Worm (Caenorhabditis elegans) whole organism, L4 larva: ENCODE results near the gene ent-2.
A peak's percentile ranks its signal among the peaks of the same experiment; 100 is the strongest.

ENCODE experiments used
- F10B5.3 ChIP-seq: sonication (generic microtip); optimal IDR thresholded peaks from 2 replicates; lab custom pipeline; 2016; ENCODE audit warnings: mild to moderate bottlenecking, missing genetic modification characterization, missing compliant biosample characterization
- F26F4.8 ChIP-seq: fragments of 200-800 bp; sonication (Bioruptor generic); conservative IDR thresholded peaks from 2 replicates; pipeline ENCODE4 v1.3.6; 2022; ENCODE audit warnings: missing genetic modification characterization, missing compliant biosample characterization
- F37D6.2 ChIP-seq: sonication (generic microtip); optimal IDR thresholded peaks from 2 replicates; lab custom pipeline; 2016; ENCODE audit warnings: mild to moderate bottlenecking, missing genetic modification characterization, missing compliant biosample characterization
- F44E2.7 ChIP-seq: fragments of 200-800 bp; sonication (Bioruptor generic); IDR thresholded peaks from 2 replicates; pipeline ENCODE4 v2.1.2; 2022; ENCODE audit warnings: missing genetic modification characterization, missing compliant biosample characterization
- T26A8.4 ChIP-seq: fragments of 200-800 bp; sonication (Bioruptor generic); IDR thresholded peaks from 2 replicates; pipeline ENCODE4 v1.3.6; 2022; ENCODE audit warnings: missing genetic modification characterization, missing compliant biosample characterization
- aha-1 ChIP-seq: fragments of 150-350 bp; peaks from one replicate; lab custom pipeline; 2014; ENCODE audit warnings: missing biosample characterization, missing genetic modification characterization
- ceh-20 ChIP-seq: fragments of 200-800 bp; sonication (Bioruptor generic); IDR thresholded peaks from 2 replicates; pipeline ENCODE4 v1.3.6; 2022; ENCODE audit warnings: missing genetic modification reagents, missing genetic modification characterization, missing compliant biosample characterization
- ceh-32 ChIP-seq: sonication (generic microtip); optimal IDR thresholded peaks from 2 replicates; lab custom pipeline; 2016; ENCODE audit warnings: mild to moderate bottlenecking, missing genetic modification characterization, missing compliant biosample characterization; ENCODE audit not compliant: poor library complexity
- ctbp-1 ChIP-seq: fragments of 200-800 bp; sonication (Bioruptor generic); IDR thresholded peaks from 2 replicates; pipeline ENCODE4 v1.3.6; 2022; ENCODE audit warnings: missing genetic modification reagents, missing genetic modification characterization, missing compliant biosample characterization
- daf-12 ChIP-seq: fragments of 150-350 bp; optimal IDR thresholded peaks from 2 replicates; lab custom pipeline; 2014; ENCODE audit warnings: missing biosample characterization, missing genetic modification reagents, missing genetic modification characterization
- dmd-6 ChIP-seq: fragments of 200-800 bp; sonication (Bioruptor generic); IDR thresholded peaks from 2 replicates; pipeline ENCODE4 v1.3.6; 2022; ENCODE audit warnings: missing genetic modification reagents, missing genetic modification characterization, missing compliant biosample characterization
- dmd-9 ChIP-seq: fragments of 200-800 bp; sonication (Bioruptor generic); IDR thresholded peaks from 2 replicates; pipeline ENCODE4 v1.3.6; 2022; ENCODE audit warnings: missing genetic modification reagents, missing genetic modification characterization, missing compliant biosample characterization
- dpl-1 ChIP-seq: fragments of 150-350 bp; optimal IDR thresholded peaks from 2 replicates; lab custom pipeline; 2014; ENCODE audit warnings: missing biosample characterization, missing genetic modification reagents, missing genetic modification characterization
- duxl-1 ChIP-seq: sonication (generic microtip); optimal IDR thresholded peaks from 2 replicates; lab custom pipeline; 2016; ENCODE audit warnings: mild to moderate bottlenecking, missing genetic modification characterization, moderate library complexity, missing compliant biosample characterization; ENCODE audit not compliant: poor library complexity
- dve-1 ChIP-seq: sonication (generic microtip); optimal IDR thresholded peaks from 2 replicates; lab custom pipeline; 2017; ENCODE audit warnings: antibody characterized with exemption, mild to moderate bottlenecking, missing genetic modification characterization, missing compliant biosample characterization; ENCODE audit not compliant: insufficient read depth
- egl-43 ChIP-seq: fragments of 200-800 bp; sonication (Bioruptor generic); IDR thresholded peaks from 2 replicates; pipeline ENCODE4 v1.3.6; 2022; ENCODE audit warnings: missing genetic modification reagents, missing genetic modification characterization, missing compliant biosample characterization
- fos-1 ChIP-seq: fragments of 150-350 bp; optimal IDR thresholded peaks from 2 replicates; lab custom pipeline; 2014; ENCODE audit warnings: missing biosample characterization, missing genetic modification characterization
- hif-1 ChIP-seq, 2 experiments: sonication (generic microtip); optimal IDR thresholded peaks; 2 replicates each; lab custom pipeline; 2016 to 2017; ENCODE audit warnings: missing compliant biosample characterization in 2 of 2, missing genetic modification characterization in 2 of 2, missing genetic modification reagents in 2 of 2, missing genotype in 2 of 2, mild to moderate bottlenecking in 1 of 2
- hlh-30 ChIP-seq: sonication (generic microtip); optimal IDR thresholded peaks from 2 replicates; lab custom pipeline; 2017; ENCODE audit warnings: antibody characterized with exemption, mild to moderate bottlenecking, missing genetic modification characterization, missing compliant biosample characterization; ENCODE audit not compliant: insufficient read depth
- lin-29 ChIP-seq: fragments of 200-800 bp; sonication (Bioruptor generic); IDR thresholded peaks from 2 replicates; pipeline ENCODE4 v1.3.6; 2022; ENCODE audit warnings: missing genetic modification reagents, missing genetic modification characterization, missing compliant biosample characterization
- lin-39 ChIP-seq: fragments of 150-350 bp; optimal IDR thresholded peaks from 2 replicates; lab custom pipeline; 2014; ENCODE audit warnings: missing biosample characterization, missing genetic modification reagents, missing genetic modification characterization
- lir-3 ChIP-seq: sonication (generic microtip); optimal IDR thresholded peaks from 2 replicates; lab custom pipeline; 2016; ENCODE audit warnings: mild to moderate bottlenecking, missing genetic modification characterization, missing compliant biosample characterization
- lsy-2 ChIP-seq, 2 experiments: fragments of 150-350 bp in 1 of 2; sonication (generic microtip) in 1 of 2; optimal IDR thresholded peaks; 2 replicates each; lab custom pipeline; 2014 to 2017; ENCODE audit warnings: missing biosample characterization in 2 of 2, missing genetic modification characterization in 2 of 2
- mdl-1 ChIP-seq, 2 experiments: fragments of 150-350 bp in 1 of 2; sonication (generic microtip) in 1 of 2; optimal IDR thresholded peaks; 2 replicates each; lab custom pipeline; 2014 to 2017; ENCODE audit warnings: missing biosample characterization in 2 of 2, missing genetic modification characterization in 2 of 2
- mdt-29 ChIP-seq: fragments of 200-800 bp; sonication (Bioruptor generic); IDR thresholded peaks from 2 replicates; pipeline ENCODE4 v1.3.6; 2022; ENCODE audit warnings: missing genetic modification reagents, missing genetic modification characterization, missing compliant biosample characterization
- mep-1 ChIP-seq: fragments of 150-350 bp; sonication (generic microtip); optimal IDR thresholded peaks from 3 replicates; lab custom pipeline; 2014; ENCODE audit warnings: missing biosample characterization, missing genetic modification characterization
- mes-2 ChIP-seq: sonication (generic microtip); optimal IDR thresholded peaks from 2 replicates; lab custom pipeline; 2016; ENCODE audit warnings: missing genotype, mild to moderate bottlenecking, missing genetic modification characterization, missing compliant biosample characterization; ENCODE audit not compliant: poor library complexity, severe bottlenecking
- mxl-3 ChIP-seq: fragments of 200-800 bp; sonication (Bioruptor generic); optimal IDR thresholded peaks from 2 replicates; lab custom pipeline; 2018; ENCODE audit warnings: mild to moderate bottlenecking, missing genetic modification characterization, missing compliant biosample characterization
- nhr-10 ChIP-seq: fragments of 150-350 bp; optimal IDR thresholded peaks from 2 replicates; lab custom pipeline; 2014; ENCODE audit warnings: missing biosample characterization, missing genetic modification characterization
- nhr-11 ChIP-seq: fragments of 150-350 bp; optimal IDR thresholded peaks from 2 replicates; lab custom pipeline; 2014; ENCODE audit warnings: missing biosample characterization, missing genetic modification characterization
- nhr-28 ChIP-seq: fragments of 150-350 bp; optimal IDR thresholded peaks from 2 replicates; lab custom pipeline; 2014; ENCODE audit warnings: missing biosample characterization, missing genetic modification characterization
- nhr-41 ChIP-seq: fragments of 200-800 bp; sonication (Bioruptor generic); IDR thresholded peaks from 2 replicates; pipeline ENCODE4 v1.3.6; 2022; ENCODE audit warnings: missing genetic modification reagents, missing genetic modification characterization, missing compliant biosample characterization
- nhr-42 ChIP-seq: fragments of 200-800 bp; sonication (Bioruptor generic); IDR thresholded peaks from 2 replicates; pipeline ENCODE4 v1.3.6; 2022; ENCODE audit warnings: missing genetic modification characterization, missing compliant biosample characterization
- nhr-48 ChIP-seq: sonication (generic microtip); optimal IDR thresholded peaks from 2 replicates; lab custom pipeline; 2016; ENCODE audit warnings: mild to moderate bottlenecking, missing genetic modification characterization, missing compliant biosample characterization
- nhr-6 ChIP-seq: fragments of 150-350 bp; optimal IDR thresholded peaks from 2 replicates; lab custom pipeline; 2014; ENCODE audit warnings: missing biosample characterization, missing genetic modification characterization
- nhr-77 ChIP-seq: fragments of 150-350 bp; optimal IDR thresholded peaks from 2 replicates; lab custom pipeline; 2014; ENCODE audit warnings: missing biosample characterization, missing genetic modification characterization
- pha-4 ChIP-seq, 2 experiments: fragments of 150-350 bp in 1 of 2; fragments of 200-800 bp in 1 of 2; sonication (Bioruptor generic) in 1 of 2; IDR thresholded peaks in 1 of 2; optimal IDR thresholded peaks in 1 of 2; 2 replicates each; pipeline versions ENCODE4 v1.3.6 to Lab custom; 2014 to 2022; ENCODE audit warnings: missing genetic modification characterization in 2 of 2, missing genetic modification reagents in 2 of 2, missing biosample characterization in 1 of 2, missing compliant biosample characterization in 1 of 2
- php-3 ChIP-seq: fragments of 200-800 bp; sonication (Bioruptor generic); IDR thresholded peaks from 2 replicates; pipeline ENCODE4 v1.3.6; 2022; ENCODE audit warnings: missing genetic modification reagents, missing genetic modification characterization, missing compliant biosample characterization
- rbr-2 ChIP-seq: sonication (generic microtip); optimal IDR thresholded peaks from 2 replicates; lab custom pipeline; 2016; ENCODE audit warnings: missing genotype, missing genetic modification characterization, missing compliant biosample characterization
- set-16 ChIP-seq: fragments of 200-800 bp; sonication (Bioruptor generic); IDR thresholded peaks from 2 replicates; pipeline ENCODE4 v1.3.6; 2022; ENCODE audit warnings: missing genetic modification reagents, missing genetic modification characterization, missing compliant biosample characterization
- snpc-4 ChIP-seq: fragments of 150-350 bp; optimal IDR thresholded peaks from 2 replicates; lab custom pipeline; 2014; ENCODE audit warnings: missing biosample characterization, missing genetic modification characterization
- spr-3 ChIP-seq: fragments of 200-800 bp; sonication (Bioruptor generic); optimal IDR thresholded peaks from 2 replicates; lab custom pipeline; 2018; ENCODE audit warnings: mild to moderate bottlenecking, missing genetic modification characterization, missing compliant biosample characterization
- tra-1 ChIP-seq: fragments of 200-800 bp; sonication (Bioruptor generic); IDR thresholded peaks from 2 replicates; pipeline ENCODE4 v1.3.6; 2022; ENCODE audit warnings: missing genetic modification reagents, missing genetic modification characterization, missing compliant biosample characterization
- unc-130 ChIP-seq: sonication (generic microtip); optimal IDR thresholded peaks from 2 replicates; lab custom pipeline; 2016; ENCODE audit warnings: missing genetic modification reagents, missing genetic modification characterization, missing compliant biosample characterization
- ztf-11 ChIP-seq: fragments of 150-350 bp; optimal IDR thresholded peaks from 2 replicates; lab custom pipeline; 2014; ENCODE audit warnings: missing biosample characterization, missing genetic modification characterization

ent-2 gene

ce11 chrX:15566640-15567039 is 34.2 kb upstream of the ent-2 start (continued):
- no peak for TF ChIP-seq ztf-11 (tag; lab: Kevin White, UChicago)
- no peak for TF ChIP-seq F44E2.7 (GFP tag; lab: Robert Waterston, UW)
- TF ChIP-seq snpc-4 (tag; lab: Kevin White, UChicago): no peak
- TF ChIP-seq nhr-11 (tag; lab: Kevin White, UChicago): no peak
- TF ChIP-seq mep-1 (tag; lab: Kevin White, UChicago): peak; percentile 8
- TF ChIP-seq lin-39 (tag; lab: Kevin White, UChicago): no peak

DNA sequence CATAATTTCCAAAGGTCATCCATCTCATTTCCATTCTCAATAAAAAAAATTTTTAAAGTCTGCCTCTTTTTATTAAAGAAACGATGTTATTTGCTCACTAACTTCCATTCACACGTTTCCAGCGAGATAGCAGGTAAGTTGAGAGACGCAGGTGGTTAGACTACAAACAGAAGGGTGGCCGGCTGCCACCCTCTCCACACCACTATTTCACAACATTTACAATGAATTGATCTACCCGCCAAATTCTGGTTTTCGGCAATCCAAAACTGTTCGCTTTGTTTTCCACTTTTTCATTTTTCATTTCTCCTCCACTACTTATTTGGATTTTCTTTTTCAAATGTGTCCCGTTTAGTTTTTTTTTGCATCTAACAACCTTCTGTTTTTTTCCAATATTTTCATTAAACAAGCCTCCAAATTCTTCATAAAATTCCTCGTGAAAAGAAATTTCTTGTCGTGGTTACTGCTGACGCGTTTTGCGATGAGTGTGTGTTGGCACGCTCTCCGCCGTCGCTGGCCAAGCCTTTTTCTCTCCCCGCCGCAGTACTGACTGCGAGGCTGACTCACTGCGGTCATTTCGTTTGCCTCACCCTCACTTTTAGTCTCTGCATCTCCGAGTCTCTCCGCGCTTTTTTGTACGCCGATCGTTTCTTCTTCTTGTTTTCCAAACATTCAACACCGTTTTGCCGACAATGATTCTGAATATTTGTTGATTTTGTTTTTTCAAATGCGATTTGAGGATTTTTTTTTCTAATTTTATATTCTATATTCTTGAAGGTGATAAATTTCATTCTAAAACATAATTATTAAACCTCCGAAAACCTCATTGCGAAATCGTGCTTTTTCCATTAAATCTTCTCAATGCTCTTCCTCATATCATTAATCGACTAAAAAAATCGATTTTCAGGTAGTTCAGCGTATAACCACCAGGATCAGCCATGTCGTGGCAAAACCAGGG is 32.6 kb upstream of the ent-2 start, which contains the start of gene dyn-1:
Gene dyn-1 (plus strand): TSS at position 905 of the 955 bp plus-strand sequence.
- TF ChIP-seq nhr-41 (0 out of 2 replicates have a peak, but pooled peaks have one; percentile 10), unc-130 (GFP tag; lab: Kevin White, UChicago) (no peak), nhr-42 (0 out of 2 replicates have a peak, but pooled peaks have one; percentile 35), F37D6.2 (tag; lab: Kevin White, UChicago) (no peak), rbr-2 (tag; lab: Kevin White, UChicago) (peak; percentile 76), dpl-1 (peak; percentile 58), lsy-2 (tag; optimal IDR thresholded peaks at IDR 0.05; lab: Kevin White, UChicago) (peak in 1 of 2 experiments; percentile 69), nhr-77 (tag; lab: Kevin White, UChicago) (peak; percentile 81), set-16 (GFP tag; lab: Robert Waterston, UW) (peak; percentile 64), dmd-6 (GFP tag; lab: Robert Waterston, UW) (peak; percentile 64), ctbp-1 (GFP tag; lab: Robert Waterston, UW) (0 out of 2 replicates have a peak, but pooled peaks have one; percentile 21), ceh-32 (tag; lab: Kevin White, UChicago) (no peak), nhr-6 (tag; lab: Kevin White, UChicago) (no peak), daf-12 (no peak), lir-3 (tag; lab: Kevin White, UChicago) (peak; percentile 43), dve-1 (tag; lab: Kevin White, UChicago) (peak; percentile 82), hif-1 (tag; optimal IDR thresholded peaks at IDR 0.05; lab: Kevin White, UChicago) (peak in 1 of 2 experiments; percentile 48), spr-3 (GFP tag; lab: Kevin White, UChicago) (no peak), pha-4 (GFP tag; IDR thresholded peaks at IDR 0.05; lab: Robert Waterston, UW) (0 out of 2 replicates have a peak, but pooled peaks have one; percentile 45), pha-4 (tag; optimal IDR thresholded peaks at IDR 0.05; lab: Kevin White, UChicago) (no peak), aha-1 (tag; lab: Kevin White, UChicago) (peak; percentile 52), tra-1 (GFP tag; lab: Robert Waterston, UW) (no peak), nhr-10 (no peak), nhr-28 (tag; lab: Kevin White, UChicago) (peak; percentile 71), ceh-20 (GFP tag; lab: Robert Waterston, UW) (0 out of 2 replicates have a peak, but pooled peaks have one; percentile 52), mes-2 (tag; lab: Kevin White, UChicago) (peak; percentile 68), mxl-3 (GFP tag; lab: Kevin White, UChicago) (peak; percentile 85), lin-29 (0 out of 2 replicates have a peak, but pooled peaks have one; percentile 18), duxl-1 (tag; lab: Kevin White, UChicago) (peak; percentile 13), hlh-30 (tag; lab: Kevin White, UChicago) (peak; percentile 69), mdt-29 (no peak), mdl-1 (tag; optimal IDR thresholded peaks at IDR 0.05; lab: Kevin White, UChicago) (peak in 1 of 2 experiments; percentile 78), T26A8.4 (0 out of 2 replicates have a peak, but pooled peaks have one; percentile 40), fos-1 (tag; lab: Kevin White, UChicago) (no peak), egl-43 (GFP tag; lab: Robert Waterston, UW) (peak; percentile 21; the same call in 1 of the 2 replicates), dmd-9 (GFP tag; lab: Robert Waterston, UW) (0 out of 2 replicates have a peak, but pooled peaks have one; percentile 8), nhr-48 (peak; percentile 63), mep-1 (tag; lab: Kevin White, UChicago) (peak; percentile 88), php-3 (GFP tag; lab: Robert Waterston, UW) (peak; percentile 61; the same call in 1 of the 2 replicates), F26F4.8 (no peak), F10B5.3 (no peak)
